Worm (Caenorhabditis elegans) whole organism, young adult: ENCODE data around the gene set-19.

Source experiments
- B0336.3 ChIP-seq: fragments of 200-800 bp; sonication (Bioruptor generic); IDR thresholded peaks from 2 replicates; pipeline ENCODE4 v1.3.6; 2022; ENCODE audit warnings: missing genetic modification characterization, missing compliant biosample characterization
- C17E4.6 ChIP-seq: fragments of 200-800 bp; sonication (Bioruptor generic); IDR thresholded peaks from 2 replicates; pipeline ENCODE4 v1.3.6; 2022; ENCODE audit warnings: missing genetic modification reagents, missing genetic modification characterization, missing compliant biosample characterization
- F49E8.2 ChIP-seq: sonication (generic microtip); optimal IDR thresholded peaks from 3 replicates; lab custom pipeline; 2017; ENCODE audit warnings: missing genetic modification characterization, mild to moderate bottlenecking, missing compliant biosample characterization, antibody characterized with exemption, moderate library complexity; ENCODE audit not compliant: insufficient read depth
- F55B11.4 ChIP-seq: sonication (generic microtip); optimal IDR thresholded peaks from 2 replicates; lab custom pipeline; 2016; ENCODE audit warnings: missing compliant biosample characterization, missing genetic modification characterization, borderline replicate concordance; ENCODE audit not compliant: insufficient read depth
- F57A8.1 ChIP-seq: fragments of 200-800 bp; sonication (Bioruptor generic); optimal IDR thresholded peaks from 2 replicates; lab custom pipeline; 2018; ENCODE audit warnings: mild to moderate bottlenecking, missing genetic modification characterization, moderate library complexity, missing compliant biosample characterization
- F57C9.4 ChIP-seq: sonication (generic microtip); optimal IDR thresholded peaks from 2 replicates; lab custom pipeline; 2017; ENCODE audit warnings: mild to moderate bottlenecking, missing genetic modification characterization, missing compliant biosample characterization
- ZK185.1 ChIP-seq: sonication (generic microtip); optimal IDR thresholded peaks from 2 replicates; lab custom pipeline; 2016; ENCODE audit warnings: mild to moderate bottlenecking, missing genetic modification characterization, missing compliant biosample characterization; ENCODE audit not compliant: poor library complexity, severe bottlenecking
- attf-3 ChIP-seq: fragments of 200-800 bp; sonication (Bioruptor generic); conservative IDR thresholded peaks from 2 replicates; pipeline ENCODE4 v1.3.6; 2022; ENCODE audit warnings: missing genetic modification reagents, missing genetic modification characterization, missing compliant biosample characterization
- attf-5 ChIP-seq: fragments of 200-800 bp; sonication (Bioruptor generic); optimal IDR thresholded peaks from 2 replicates; lab custom pipeline; 2018; ENCODE audit warnings: mild to moderate bottlenecking, missing genetic modification characterization, missing compliant biosample characterization
- cebp-2 ChIP-seq: fragments of 200-800 bp; sonication (Bioruptor generic); IDR thresholded peaks from 2 replicates; pipeline ENCODE4 v1.3.6; 2022; ENCODE audit warnings: missing genetic modification characterization, missing compliant biosample characterization
- ceh-100 ChIP-seq: fragments of 200-800 bp; sonication (Bioruptor generic); IDR thresholded peaks from 2 replicates; pipeline ENCODE4 v1.3.6; 2022; ENCODE audit warnings: missing genetic modification reagents, missing genetic modification characterization, missing compliant biosample characterization
- ceh-58 ChIP-seq: fragments of 200-800 bp; sonication (Bioruptor generic); IDR thresholded peaks from 2 replicates; pipeline ENCODE4 v1.3.6; 2022; ENCODE audit warnings: missing genetic modification characterization, missing compliant biosample characterization
- dox-1 ChIP-seq: fragments of 200-800 bp; sonication (Bioruptor generic); IDR thresholded peaks from 2 replicates; pipeline ENCODE4 v1.3.6; 2022; ENCODE audit warnings: missing genetic modification reagents, missing genetic modification characterization, missing compliant biosample characterization
- dpff-1 ChIP-seq: sonication (generic microtip); optimal IDR thresholded peaks from 2 replicates; lab custom pipeline; 2017; ENCODE audit warnings: mild to moderate bottlenecking, missing genetic modification characterization, missing compliant biosample characterization
- egl-18 ChIP-seq: fragments of 200-800 bp; sonication (Bioruptor generic); IDR thresholded peaks from 2 replicates; pipeline ENCODE4 v1.3.6; 2022; ENCODE audit warnings: missing genetic modification reagents, missing genetic modification characterization, missing compliant biosample characterization
- fkh-3 ChIP-seq: sonication (generic microtip); optimal IDR thresholded peaks from 2 replicates; lab custom pipeline; 2016; ENCODE audit warnings: mild to moderate bottlenecking, missing genetic modification characterization, missing compliant biosample characterization
- gei-17 ChIP-seq: fragments of 200-800 bp; sonication (Bioruptor generic); optimal IDR thresholded peaks from 2 replicates; lab custom pipeline; 2018; ENCODE audit warnings: mild to moderate bottlenecking, missing genetic modification characterization, missing compliant biosample characterization
- hlh-12 ChIP-seq: sonication (generic microtip); optimal IDR thresholded peaks from 2 replicates; lab custom pipeline; 2016; ENCODE audit warnings: missing genetic modification characterization, missing compliant biosample characterization
- hsf-1 ChIP-seq: fragments of 200-800 bp; sonication (Bioruptor generic); IDR thresholded peaks from 2 replicates; pipeline ENCODE4 v1.3.6; 2022; ENCODE audit warnings: missing genetic modification reagents, missing genetic modification characterization, missing compliant biosample characterization
- let-607 ChIP-seq, 2 experiments: fragments of 200-800 bp in 1 of 2; sonication (Bioruptor generic) in 1 of 2; sonication (generic microtip) in 1 of 2; optimal IDR thresholded peaks; 2 replicates each; lab custom pipeline; 2016 to 2018; ENCODE audit warnings: mild to moderate bottlenecking in 2 of 2, missing compliant biosample characterization in 2 of 2, missing genetic modification characterization in 2 of 2, moderate library complexity in 2 of 2, missing genotype in 1 of 2
- lin-26 ChIP-seq: fragments of 200-800 bp; sonication (Bioruptor generic); IDR thresholded peaks from 2 replicates; pipeline ENCODE4 v1.3.6; 2022; ENCODE audit warnings: missing genetic modification reagents, missing genetic modification characterization, missing compliant biosample characterization
- lin-40 ChIP-seq: sonication (generic microtip); optimal IDR thresholded peaks from 2 replicates; lab custom pipeline; 2016; ENCODE audit warnings: missing genetic modification characterization, mild to moderate bottlenecking, missing compliant biosample characterization, missing genotype, missing genetic modification reagents
- lin-54 ChIP-seq: fragments of 200-800 bp; sonication (Bioruptor generic); optimal IDR thresholded peaks from 2 replicates; lab custom pipeline; 2018; ENCODE audit warnings: mild to moderate bottlenecking, missing genetic modification characterization, missing compliant biosample characterization
- lir-1 ChIP-seq: fragments of 200-800 bp; sonication (Bioruptor generic); conservative IDR thresholded peaks from 2 replicates; pipeline ENCODE4 v1.3.6; 2022; ENCODE audit warnings: missing genetic modification reagents, missing genetic modification characterization, missing compliant biosample characterization
- madf-3 ChIP-seq: fragments of 200-800 bp; sonication (Bioruptor generic); IDR thresholded peaks from 2 replicates; pipeline ENCODE4 v1.3.6; 2022; ENCODE audit warnings: missing genetic modification reagents, missing genetic modification characterization, missing compliant biosample characterization
- mel-28 ChIP-seq: sonication (generic microtip); optimal IDR thresholded peaks from 2 replicates; lab custom pipeline; 2016; ENCODE audit warnings: borderline replicate concordance, mild to moderate bottlenecking, missing genetic modification characterization, missing compliant biosample characterization
- mes-4 ChIP-seq: sonication (generic microtip); optimal IDR thresholded peaks from 2 replicates; lab custom pipeline; 2016; ENCODE audit warnings: missing genotype, missing genetic modification characterization, missing compliant biosample characterization
- mxl-1 ChIP-seq: sonication (generic microtip); optimal IDR thresholded peaks from 2 replicates; lab custom pipeline; 2016; ENCODE audit warnings: missing genetic modification characterization, missing compliant biosample characterization
- nhr-27 ChIP-seq: fragments of 200-800 bp; sonication (Bioruptor generic); optimal IDR thresholded peaks from 2 replicates; lab custom pipeline; 2018; ENCODE audit warnings: mild to moderate bottlenecking, missing genetic modification characterization, moderate library complexity, missing compliant biosample characterization
- nhr-90 ChIP-seq: sonication (generic microtip); optimal IDR thresholded peaks from 2 replicates; lab custom pipeline; 2016; ENCODE audit warnings: missing genotype, mild to moderate bottlenecking, missing genetic modification characterization, missing compliant biosample characterization
- pbrm-1 ChIP-seq: fragments of 200-800 bp; sonication (Bioruptor generic); IDR thresholded peaks from 2 replicates; pipeline ENCODE4 v1.3.6; 2022; ENCODE audit warnings: missing genetic modification reagents, missing genetic modification characterization, missing compliant biosample characterization
- rec-8 ChIP-seq, 2 experiments: sonication (generic microtip); optimal IDR thresholded peaks; 2 replicates each; lab custom pipeline; 2016; ENCODE audit warnings: mild to moderate bottlenecking in 2 of 2, missing genetic modification characterization in 2 of 2, missing genetic modification reagents in 2 of 2, missing genotype in 2 of 2, missing biosample characterization in 1 of 2, missing compliant biosample characterization in 1 of 2, moderate library complexity in 1 of 2
- rpc-1 ChIP-seq, 2 experiments: fragments of 150-350 bp in 1 of 2; sonication (generic microtip) in 1 of 2; optimal IDR thresholded peaks; 2 replicates each; lab custom pipeline; 2014 to 2018; ENCODE audit warnings: missing biosample characterization in 1 of 2, missing genetic modification characterization in 1 of 2, missing genetic modification reagents in 1 of 2, missing genotype in 1 of 2
- tbp1 ChIP-seq: fragments of 200-800 bp; sonication (Bioruptor generic); optimal IDR thresholded peaks from 2 replicates; lab custom pipeline; 2018; ENCODE audit warnings: mild to moderate bottlenecking, missing genetic modification characterization, missing compliant biosample characterization
- tlf-1 ChIP-seq: fragments of 200-800 bp; sonication (Bioruptor generic); optimal IDR thresholded peaks from 2 replicates; lab custom pipeline; 2018; ENCODE audit warnings: mild to moderate bottlenecking, missing genetic modification characterization, missing compliant biosample characterization
- ztf-3 ChIP-seq: fragments of 200-800 bp; sonication (Bioruptor generic); optimal IDR thresholded peaks from 2 replicates; lab custom pipeline; 2018; ENCODE audit warnings: mild to moderate bottlenecking, missing genetic modification characterization, missing compliant biosample characterization
- ztf-6 ChIP-seq: fragments of 200-800 bp; sonication (Bioruptor generic); IDR thresholded peaks from 2 replicates; pipeline ENCODE4 v1.3.6; 2022; ENCODE audit warnings: missing genetic modification reagents, missing genetic modification characterization, missing compliant biosample characterization

Gene set-19

DNA sequence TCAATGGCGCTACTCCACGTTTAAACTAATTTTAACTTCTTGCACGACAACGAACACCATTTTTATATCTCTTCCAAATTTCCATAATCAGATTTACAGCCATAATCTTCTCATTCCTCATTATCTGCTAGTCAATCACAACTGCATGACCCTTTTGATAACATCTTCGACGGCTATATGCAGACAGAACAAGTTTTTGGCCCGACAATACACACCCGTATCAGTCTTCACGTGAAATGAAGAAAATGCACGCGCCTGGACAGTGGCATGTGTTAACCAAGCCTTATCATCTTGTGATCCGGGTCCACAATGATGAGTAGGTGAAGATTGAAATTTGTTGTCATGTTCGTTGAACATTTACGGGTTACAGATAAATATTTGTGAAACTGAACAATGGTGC is 34.4 kb downstream of the set-19 start:
- TF ChIP-seq lin-40 (tag; lab: Kevin White, UChicago) = no peak
- no peak for TF ChIP-seq fkh-3 (tag; lab: Kevin White, UChicago)
- no peak for TF ChIP-seq attf-5
- no peak for TF ChIP-seq attf-3 (GFP tag; lab: Robert Waterston, UW)
- TF ChIP-seq tbp1 (GFP tag; lab: Kevin White, UChicago) = no peak
- TF ChIP-seq ZK185.1 = no peak
- no peak for TF ChIP-seq ceh-100
- no peak for TF ChIP-seq F57A8.1 (GFP tag; lab: Kevin White, UChicago)
- no peak for TF ChIP-seq rec-8 (tag; optimal IDR thresholded peaks at IDR 0.05; lab: Kevin White, UChicago)

DNA sequence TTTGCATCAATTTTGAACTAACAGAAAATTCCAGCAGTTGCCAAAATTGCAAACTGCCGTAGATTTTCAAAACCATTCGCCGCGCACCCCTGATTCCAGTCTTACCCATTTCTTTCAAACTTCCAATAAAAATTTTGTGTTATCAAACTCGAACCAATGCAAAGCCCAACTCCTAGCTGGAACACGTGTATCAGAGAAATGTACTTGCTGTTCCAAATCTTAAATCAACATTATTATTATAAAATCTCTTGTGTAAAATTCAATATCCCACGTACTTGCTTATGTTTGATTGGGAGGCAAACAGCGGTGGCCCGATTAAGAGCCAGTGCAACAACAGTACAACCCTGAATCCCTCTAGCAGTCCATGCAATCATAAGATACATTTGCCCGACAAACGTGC is 35.9 kb downstream of the set-19 start:
- no peak for TF ChIP-seq ztf-3 (GFP tag; lab: Kevin White, UChicago)
- TF ChIP-seq mxl-1 = no peak
- no peak for TF ChIP-seq hsf-1 (GFP tag; lab: Robert Waterston, UW)
- TF ChIP-seq let-607 (tag; optimal IDR thresholded peaks at IDR 0.05; lab: Kevin White, UChicago) = no peak
- no peak for TF ChIP-seq dox-1 (GFP tag; lab: Robert Waterston, UW)
- TF ChIP-seq egl-18 (GFP tag; lab: Robert Waterston, UW) = no peak
- no peak for TF ChIP-seq ztf-6 (GFP tag; lab: Robert Waterston, UW)

ce11 chrX:5641315-5641714 is 38.7 kb downstream of the set-19 start, which contains the start of gene T22B7.4:
TSS of gene T22B7.4 (minus strand) at chrX:5641415.
- TF ChIP-seq cebp-2 (GFP tag; lab: Robert Waterston, UW) = no peak
- no peak for TF ChIP-seq lin-54 (GFP tag; lab: Kevin White, UChicago)
- no peak for TF ChIP-seq B0336.3 (GFP tag; lab: Robert Waterston, UW)
- TF ChIP-seq lir-1 (GFP tag; lab: Robert Waterston, UW) = no peak
- TF ChIP-seq C17E4.6 (GFP tag; lab: Robert Waterston, UW) = no peak

DNA sequence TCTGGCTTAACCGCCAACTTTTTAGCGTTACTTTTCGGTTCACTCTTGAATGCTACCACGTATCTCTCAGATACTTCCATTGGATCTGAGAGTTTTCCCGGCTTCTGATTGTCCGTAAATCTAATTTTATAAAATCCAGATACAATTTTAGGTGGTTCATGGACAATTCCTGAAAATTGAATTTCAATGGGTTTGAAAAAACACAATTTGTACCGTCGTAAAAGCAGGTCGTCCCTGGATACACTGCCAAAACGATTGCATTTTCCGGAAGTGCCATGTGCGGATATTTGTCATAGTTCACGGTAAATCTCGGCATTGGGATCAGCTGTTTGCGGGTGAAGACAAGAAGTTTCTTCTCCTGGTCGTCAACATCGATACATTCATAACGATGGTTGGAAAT is 40.5 kb downstream of the set-19 start:
- TF ChIP-seq dpff-1 (no peak), F57C9.4 (tag; lab: Kevin White, UChicago) (no peak), gei-17 (GFP tag; lab: Kevin White, UChicago) (no peak), tlf-1 (GFP tag; lab: Kevin White, UChicago) (no peak), F55B11.4 (no peak), ceh-58 (GFP tag; lab: Robert Waterston, UW) (no peak), F49E8.2 (tag; lab: Kevin White, UChicago) (no peak), nhr-27 (no peak), egl-18 (GFP tag; lab: Robert Waterston, UW) (no peak), mes-4 (tag; lab: Kevin White, UChicago) (no peak), rpc-1 (optimal IDR thresholded peaks at IDR 0.05; lab: Kevin White, UChicago) (no peak), rpc-1 (tag; optimal IDR thresholded peaks at IDR 0.05; lab: Kevin White, UChicago) (no peak), nhr-90 (tag; lab: Kevin White, UChicago) (no peak), mel-28 (tag; lab: Kevin White, UChicago) (no peak), pbrm-1 (GFP tag; lab: Robert Waterston, UW) (no peak), lin-26 (GFP tag; lab: Robert Waterston, UW) (no peak), hlh-12 (tag; lab: Kevin White, UChicago) (no peak), madf-3 (GFP tag; lab: Robert Waterston, UW) (no peak)
